Fruit fly (Drosophila melanogaster) S2 (cell line): ENCODE measurements around the gene CG10019.
A peak's percentile ranks its signal among the peaks of the same experiment; 100 is the strongest.

ENCODE experiments used
- CG8478 ChIP-seq: fragments of >200 bp; optimal IDR thresholded peaks from 2 replicates; lab custom pipeline; 2018
- CTCF ChIP-seq, 2 experiments: fragments of >200 bp; optimal IDR thresholded peaks; 2 replicates each; lab custom pipeline; 2018

Gene CG10019

DNA sequence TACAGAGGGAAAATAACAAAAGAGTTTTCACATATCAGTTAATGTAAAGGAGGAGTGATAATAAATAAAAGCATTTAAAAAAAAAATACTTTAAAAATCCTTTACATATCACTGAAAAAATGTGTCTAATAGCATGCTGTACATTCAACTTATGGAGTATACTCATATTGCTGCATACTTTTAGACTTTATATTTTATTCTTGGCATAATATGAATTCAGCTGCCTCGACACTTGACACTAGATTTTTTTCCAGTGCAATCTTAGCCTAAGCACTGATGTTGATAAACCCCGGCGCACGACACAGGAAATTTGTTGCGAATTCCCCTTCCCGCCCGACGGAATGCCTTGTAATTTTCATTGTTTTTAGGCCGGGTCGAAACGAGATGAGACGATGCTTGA lies 10.2 kb downstream of the CG10019 start:
- TF ChIP-seq CTCF (optimal IDR thresholded peaks at IDR 0.05; lab: Kevin White, UChicago) (no peak), CG8478 (no peak)

DNA sequence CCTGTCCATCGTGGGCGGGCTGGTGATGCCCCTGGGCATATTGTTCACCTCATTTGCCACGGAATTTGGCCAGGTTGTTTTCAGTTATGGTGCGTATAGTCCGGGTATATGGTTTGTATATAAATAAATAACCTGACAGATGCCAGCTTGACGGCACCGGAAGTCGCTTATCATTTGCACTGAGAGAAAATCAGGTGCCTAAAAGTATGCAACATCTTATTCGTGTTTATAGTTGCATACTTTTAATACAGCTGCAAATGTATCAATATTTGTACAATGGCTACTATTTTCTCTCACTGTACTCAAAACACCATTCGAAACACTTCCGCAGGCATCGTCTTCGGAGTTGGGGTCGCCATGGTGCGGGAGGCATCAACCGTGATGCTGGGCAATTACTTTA lies 18.4 kb downstream of the CG10019 start:
- TF ChIP-seq CG8478 (no peak), CTCF (optimal IDR thresholded peaks at IDR 0.05; lab: Kevin White, UChicago) (no peak)

DNA sequence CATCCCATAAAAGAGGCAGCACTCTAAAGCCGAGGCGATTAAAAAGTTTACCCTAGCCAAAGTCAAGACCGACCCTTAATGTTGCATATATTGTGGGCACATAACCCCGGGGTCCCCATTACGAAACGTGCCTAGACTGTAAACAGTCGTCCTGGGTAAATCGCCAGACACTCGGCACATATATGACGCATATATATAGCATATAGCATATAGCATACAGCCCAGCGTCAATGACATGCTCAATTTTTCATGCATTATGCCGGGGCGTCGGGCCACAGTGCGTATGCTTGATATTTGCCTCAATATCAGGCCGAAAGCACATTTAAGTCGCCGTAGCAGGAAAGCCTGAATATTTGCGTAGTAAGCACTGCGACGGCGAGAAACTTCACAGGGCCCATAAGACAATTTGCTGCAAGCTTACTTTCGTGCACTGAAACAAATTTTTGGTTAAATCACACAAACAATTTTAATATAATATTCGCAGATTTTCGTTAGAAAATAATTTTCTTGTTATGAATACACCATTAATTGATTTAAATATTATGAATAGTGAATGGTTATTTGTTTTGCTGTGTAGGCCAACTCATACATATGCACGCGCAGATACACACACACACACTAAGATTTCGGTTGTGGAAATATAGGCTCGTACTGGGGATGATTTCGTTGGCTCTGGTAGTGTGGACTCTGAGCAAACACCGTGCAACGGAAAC lies 24.7 kb downstream of the CG10019 start:
- TF ChIP-seq CG8478 = no peak
- no peak for TF ChIP-seq CTCF (optimal IDR thresholded peaks at IDR 0.05; lab: Kevin White, UChicago)

DNA sequence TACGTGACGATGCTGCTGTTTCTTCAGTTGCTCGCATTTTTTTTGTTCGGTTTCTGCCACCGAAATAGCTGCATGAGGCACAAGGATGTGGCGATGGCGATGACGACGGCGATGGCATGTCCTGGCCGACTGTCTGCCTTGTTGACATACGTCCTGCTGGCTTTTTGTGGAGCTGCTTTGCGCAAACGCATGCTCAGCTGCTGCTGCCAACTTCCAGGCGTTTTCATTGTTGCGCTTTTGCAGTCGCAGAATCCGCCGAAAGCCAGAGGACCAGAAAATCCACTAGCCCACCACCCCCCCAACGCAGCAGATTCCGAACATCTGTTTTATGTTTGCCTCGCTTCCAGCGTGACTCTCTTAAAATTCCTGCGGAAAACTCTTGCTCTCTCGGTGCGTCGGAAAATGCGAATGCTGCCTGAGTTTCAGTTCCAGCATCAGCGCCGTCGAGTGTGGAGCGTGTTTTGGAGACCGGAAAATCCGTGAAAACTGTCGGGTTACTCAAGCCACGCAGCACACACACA lies 26.6 kb downstream of the CG10019 start, which contains the start of gene CG43707:
TSS of gene CG43707 (plus strand) at position 426 of the 521 bp plus-strand sequence.
- TF ChIP-seq CTCF (optimal IDR thresholded peaks at IDR 0.05; lab: Kevin White, UChicago) = no peak
- no peak for TF ChIP-seq CG8478

DNA sequence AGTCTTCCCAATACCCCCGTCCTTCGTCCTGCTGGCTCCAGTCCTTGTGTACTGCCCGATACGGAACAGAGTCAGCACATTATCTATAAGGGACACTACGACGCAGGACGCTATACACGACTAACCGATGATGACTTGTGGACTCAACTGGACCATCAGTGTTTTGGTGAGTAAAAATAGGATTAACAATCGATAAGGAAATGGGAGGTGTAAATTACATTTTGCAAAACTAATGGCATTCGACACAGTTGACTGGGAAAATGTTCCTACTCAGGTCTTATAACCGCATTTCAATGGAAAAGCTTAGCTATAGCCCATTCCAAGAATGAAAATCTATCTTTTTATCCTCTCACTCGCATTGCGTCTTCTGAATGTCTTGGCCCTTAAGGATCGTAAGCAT lies 34.9 kb downstream of the CG10019 start, which contains the start of gene CG43703:
TSS of gene CG43703 (plus strand) at position 301 of the 400 bp plus-strand sequence.
- TF ChIP-seq CTCF (optimal IDR thresholded peaks at IDR 0.05; lab: Kevin White, UChicago) (no peak), CG8478 (no peak)

DNA sequence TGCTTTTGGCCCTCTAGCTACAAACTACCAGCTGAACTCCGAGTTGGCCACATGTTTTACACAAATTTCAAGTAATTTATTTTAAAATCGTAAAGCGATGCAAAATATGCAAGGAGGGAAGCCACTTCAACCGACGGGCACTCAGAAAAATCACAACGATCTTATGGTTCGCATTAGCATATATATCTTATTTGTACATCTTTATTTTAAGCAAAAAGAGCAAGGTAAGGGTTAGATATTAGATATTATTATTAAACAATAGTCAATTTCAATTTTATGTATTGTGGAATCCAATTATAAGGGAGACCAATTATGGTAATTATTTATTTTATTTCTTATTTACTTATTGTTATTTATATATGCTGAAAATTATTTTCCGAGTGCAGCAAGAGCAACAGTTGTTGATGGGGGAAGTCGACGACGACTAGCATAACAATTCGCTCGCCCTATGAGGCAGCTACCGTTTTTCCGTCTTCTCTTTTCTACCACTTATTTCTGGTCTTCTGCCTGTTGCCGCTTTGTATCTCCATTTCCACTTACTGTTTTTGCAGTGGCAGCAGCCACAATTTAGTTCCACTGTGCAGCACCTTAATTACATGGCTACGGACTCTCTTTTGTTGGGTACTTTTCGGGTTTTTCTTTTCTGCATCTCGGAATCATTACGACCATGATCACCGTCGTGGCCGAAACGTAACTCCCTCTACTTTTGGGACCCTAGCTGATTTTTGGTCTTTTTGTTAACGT lies 39.6 kb downstream of the CG10019 start:
- TF ChIP-seq CTCF (optimal IDR thresholded peaks at IDR 0.05; lab: Kevin White, UChicago) (no peak), CG8478 (no peak)

DNA sequence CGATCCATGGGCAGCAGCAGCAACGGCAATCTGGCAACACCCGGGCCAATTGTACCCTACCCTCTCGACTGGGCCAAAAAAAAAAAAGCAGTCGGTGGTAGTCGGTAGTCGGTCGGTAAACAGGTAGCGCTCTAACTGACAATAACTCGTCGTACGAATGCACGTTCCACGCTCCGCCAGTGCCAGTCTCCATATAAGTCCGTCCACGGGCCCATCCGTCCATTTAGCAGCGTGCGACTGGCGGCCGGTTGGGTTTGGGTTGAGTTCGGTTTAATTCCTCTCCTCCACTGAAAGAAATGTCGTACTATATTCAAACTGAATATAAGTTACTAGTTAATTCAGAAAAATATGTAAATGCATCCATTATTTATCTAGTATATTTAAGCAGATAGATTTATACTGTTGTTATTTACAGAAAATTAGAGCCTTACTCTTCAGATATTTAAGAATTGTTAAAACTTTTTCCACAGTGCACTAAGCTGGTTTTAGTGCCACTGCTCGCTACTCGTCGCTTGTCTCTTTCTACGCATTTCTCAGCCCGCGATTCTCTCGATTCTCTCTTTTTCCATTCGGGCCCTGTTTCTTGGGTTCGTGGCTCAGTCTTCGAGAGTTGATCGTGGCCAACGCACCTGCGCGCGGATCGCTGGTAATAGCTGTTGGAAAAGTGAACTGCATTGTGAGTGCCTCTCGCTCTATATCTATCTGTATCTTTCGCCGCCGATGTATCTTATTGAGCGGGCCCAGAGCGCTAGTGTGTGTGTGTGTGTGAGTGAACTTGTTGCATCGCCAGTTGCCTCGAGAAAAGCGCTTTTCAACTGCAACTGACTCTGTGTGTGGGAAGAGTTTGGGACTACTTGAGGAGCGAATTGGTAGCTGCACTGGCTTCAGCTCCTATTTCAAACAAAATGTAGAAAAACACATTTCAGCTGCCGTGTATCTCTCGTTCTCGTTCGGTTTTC lies 41.1 kb downstream of the CG10019 start, which contains the start of gene bowl:
TSS of gene bowl (plus strand) at position 592 of the 959 bp plus-strand sequence.
- TF ChIP-seq CG8478 (no peak), CTCF (optimal IDR thresholded peaks at IDR 0.05; lab: Kevin White, UChicago) (peak in 1 of 2 experiments; percentile 20)

DNA sequence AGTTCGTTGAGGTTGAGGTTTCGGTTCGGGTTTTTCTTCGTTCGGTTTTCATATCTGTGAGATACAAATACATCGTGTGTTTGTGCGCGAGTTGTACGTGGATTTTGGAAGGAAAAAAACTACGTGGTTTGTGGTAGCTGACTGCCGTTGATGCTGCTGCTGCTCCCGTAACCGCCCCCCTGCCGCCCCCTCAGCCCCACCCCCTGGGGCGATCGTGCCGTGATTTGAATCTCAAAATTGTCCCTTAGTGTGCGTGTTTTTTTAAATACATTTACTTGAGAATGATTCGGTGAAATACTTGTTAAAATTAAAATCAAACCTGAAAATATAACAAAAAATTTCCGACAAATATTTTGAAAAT lies 41.8 kb downstream of the CG10019 start:
- TF ChIP-seq CTCF (optimal IDR thresholded peaks at IDR 0.05; lab: Kevin White, UChicago) (peak in 1 of 2 experiments; percentile 3), CG8478 (no peak)

DNA sequence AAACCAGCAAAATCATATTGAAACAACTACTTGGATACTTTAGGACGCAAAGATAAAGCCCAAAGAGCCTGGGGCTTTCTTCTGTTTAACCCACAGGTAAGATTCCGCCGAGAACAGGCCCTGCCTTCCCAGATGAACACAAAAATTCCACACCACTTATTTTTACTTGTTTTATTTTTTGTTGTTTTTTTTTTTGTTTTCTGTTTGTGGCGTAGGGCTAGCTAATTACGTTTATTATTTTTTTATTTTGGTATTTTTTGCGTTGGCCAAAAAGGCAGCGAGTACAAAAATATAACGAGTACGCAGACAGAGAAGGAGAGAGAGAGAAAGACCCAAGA lies 42.3 kb downstream of the CG10019 start:
- no peak for TF ChIP-seq CG8478
- TF ChIP-seq CTCF (optimal IDR thresholded peaks at IDR 0.05; lab: Kevin White, UChicago) = no peak

DNA sequence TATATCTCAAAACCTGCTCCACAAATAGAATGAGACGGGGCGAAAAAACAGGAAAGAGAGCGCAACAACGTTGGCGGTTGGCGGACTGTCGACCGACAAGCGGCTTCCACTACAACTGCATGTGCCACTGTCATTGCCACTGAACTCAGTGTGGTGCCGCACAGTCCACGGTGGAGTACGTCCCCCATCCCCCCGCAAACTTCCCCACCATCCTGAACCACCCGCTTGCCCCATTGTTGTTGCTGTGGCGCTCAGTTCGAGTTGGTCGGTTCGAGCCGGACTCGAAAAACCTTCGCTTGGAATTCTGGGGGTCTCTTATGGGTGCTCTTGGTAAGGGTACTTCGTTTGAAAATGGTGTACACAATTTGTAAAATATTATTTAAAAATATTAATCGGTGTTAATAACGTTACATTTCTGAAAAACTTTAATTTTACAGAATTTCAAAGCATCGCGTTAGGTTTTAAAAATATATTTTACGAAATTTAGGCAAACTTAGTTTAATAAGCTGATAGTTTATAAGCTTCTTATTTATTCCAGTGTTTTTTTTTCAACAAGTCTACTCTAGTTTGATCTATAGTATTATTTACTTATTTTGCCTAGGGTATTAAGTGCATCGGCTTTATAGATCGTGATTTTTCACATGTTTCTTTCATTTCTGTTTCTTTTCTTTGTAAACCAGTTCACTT lies 42.8 kb downstream of the CG10019 start:
- no peak for TF ChIP-seq CG8478
- no peak for TF ChIP-seq CTCF (optimal IDR thresholded peaks at IDR 0.05; lab: Kevin White, UChicago)

DNA sequence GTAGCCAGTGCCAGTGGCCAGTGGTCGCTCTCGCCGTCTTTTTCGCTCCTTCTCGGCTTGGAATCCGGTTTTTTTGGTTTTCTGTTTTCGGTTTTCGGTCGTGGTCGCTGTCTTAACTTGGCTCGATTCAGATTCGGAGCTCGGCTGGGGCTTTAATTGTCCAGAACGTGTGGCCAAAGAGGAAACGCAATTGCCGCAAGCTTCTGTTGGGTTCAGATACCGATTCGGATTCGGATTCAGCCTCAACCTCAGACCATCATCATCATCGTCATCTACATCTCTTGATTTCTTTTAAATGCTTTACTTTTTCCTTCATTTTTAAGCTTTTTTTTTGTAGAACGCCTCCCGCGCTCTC lies 43.3 kb downstream of the CG10019 start:
- no peak for TF ChIP-seq CTCF (optimal IDR thresholded peaks at IDR 0.05; lab: Kevin White, UChicago)
- no peak for TF ChIP-seq CG8478

DNA sequence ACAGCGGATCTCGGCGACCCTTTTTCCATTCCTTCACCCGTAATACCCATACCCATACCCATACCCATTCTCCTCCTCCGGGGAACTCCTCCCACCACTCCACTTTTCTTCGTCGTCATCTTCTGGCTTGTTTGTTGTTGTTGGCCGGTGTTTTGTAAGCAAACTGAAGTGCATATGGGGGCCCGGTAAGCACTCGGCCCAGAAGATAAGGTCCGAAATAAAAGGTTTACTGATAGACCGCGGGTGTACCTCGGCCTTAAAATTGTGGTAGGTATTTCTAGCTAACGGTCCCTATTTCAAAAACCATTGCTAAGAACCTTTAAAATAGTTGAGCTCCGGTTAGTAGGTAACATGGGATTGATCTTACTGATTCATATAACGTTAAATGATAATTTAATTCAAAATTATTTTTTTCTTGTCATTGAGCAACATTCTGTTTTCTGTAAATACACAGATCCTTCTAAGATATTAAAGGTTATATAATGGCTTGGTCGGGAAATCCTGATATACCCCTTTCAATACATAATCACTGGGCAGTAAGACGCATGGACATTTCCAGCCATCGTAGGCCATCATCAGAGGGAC lies 45.6 kb downstream of the CG10019 start:
- TF ChIP-seq CTCF (optimal IDR thresholded peaks at IDR 0.05; lab: Kevin White, UChicago) = no peak
- no peak for TF ChIP-seq CG8478

DNA sequence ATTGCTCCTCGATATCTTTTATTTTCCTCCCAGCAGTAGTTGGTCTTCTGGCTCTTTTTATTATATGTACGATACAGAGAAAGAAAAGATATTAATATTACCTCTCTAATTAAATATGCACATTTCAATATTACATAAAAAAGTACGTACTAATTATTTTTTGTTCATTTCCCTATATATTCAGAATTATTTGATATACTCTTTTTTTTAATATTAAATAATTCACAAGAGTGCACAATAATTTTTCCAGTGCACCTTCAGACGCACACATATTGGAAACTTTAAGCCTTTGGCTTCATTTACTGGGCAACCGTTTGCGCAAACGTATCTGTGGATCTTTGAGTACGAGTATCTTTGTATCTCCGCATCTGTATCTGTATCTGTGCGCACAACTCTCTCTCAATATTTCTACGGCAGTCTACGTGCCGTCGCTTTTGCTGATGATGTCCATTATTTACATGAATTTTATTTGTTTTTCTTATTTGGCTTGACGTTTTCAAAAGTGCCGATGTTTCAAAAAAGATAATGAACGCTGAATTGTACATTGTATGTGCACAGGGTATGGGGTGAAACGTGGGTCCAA lies 46.4 kb downstream of the CG10019 start:
- TF ChIP-seq CG8478 = no peak
- TF ChIP-seq CTCF (optimal IDR thresholded peaks at IDR 0.05; lab: Kevin White, UChicago) = no peak

DNA sequence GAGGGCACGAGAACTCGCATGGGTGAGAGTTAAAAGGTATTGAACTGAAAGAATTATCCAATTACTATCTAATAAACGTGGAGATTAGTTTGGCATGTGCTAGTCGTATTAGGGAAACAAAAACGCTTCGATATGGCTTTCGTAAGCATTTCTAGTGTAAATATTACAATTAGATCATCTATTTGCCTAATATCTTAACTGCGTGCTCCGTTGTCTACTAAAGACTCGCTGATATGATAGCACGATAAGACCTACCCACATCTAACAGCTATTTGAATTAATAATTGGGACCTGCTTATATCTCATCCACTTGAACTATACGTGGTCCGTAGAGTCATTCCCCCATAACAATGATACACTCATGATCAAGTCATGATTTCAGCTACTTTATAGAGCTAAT lies 47.2 kb downstream of the CG10019 start:
- TF ChIP-seq CG8478 = no peak
- no peak for TF ChIP-seq CTCF (optimal IDR thresholded peaks at IDR 0.05; lab: Kevin White, UChicago)
